Fruit fly (Drosophila melanogaster) whole organism, embryonic: ENCODE results near the gene hll.
A peak's percentile ranks its signal among the peaks of the same experiment; 100 is the strongest.

ENCODE experiments used
- Awh ChIP-seq: fragments of 200-800 bp; sonication (Bioruptor generic); IDR thresholded peaks from 2 replicates; pipeline ENCODE4, ENCODE4 v1.3.6; 2022; ENCODE audit warnings: missing biosample characterization, missing genetic modification characterization
- B-H1 ChIP-seq: fragments of 200-800 bp; sonication (Bioruptor generic); IDR thresholded peaks from 3 replicates; pipeline ENCODE4 v1.3.6; 2022; ENCODE audit warnings: missing biosample characterization, missing genetic modification characterization
- CG12236 ChIP-seq: fragments of 200-800 bp; sonication (Bioruptor generic); optimal IDR thresholded peaks from 2 replicates; lab custom pipeline; 2016; ENCODE audit warnings: missing biosample characterization, missing genetic modification characterization
- CG14667 ChIP-seq: fragments of 200-800 bp; sonication (Bioruptor generic); IDR thresholded peaks from 2 replicates; pipeline ENCODE4 v1.3.6; 2022; ENCODE audit warnings: missing biosample characterization, missing genetic modification characterization
- CG15601 ChIP-seq: fragments of 200-800 bp; sonication (Bioruptor generic); optimal IDR thresholded peaks from 3 replicates; lab custom pipeline; 2019; ENCODE audit warnings: missing biosample characterization, mild to moderate bottlenecking, missing genetic modification characterization, moderate library complexity
- CG17361 ChIP-seq: fragments of 200-800 bp; sonication (Bioruptor generic); IDR thresholded peaks from 3 replicates; pipeline ENCODE4 v1.3.6; 2022; ENCODE audit warnings: missing biosample characterization, missing genetic modification characterization
- CG17385 ChIP-seq: fragments of 200-800 bp; sonication (Bioruptor generic); optimal IDR thresholded peaks from 3 replicates; lab custom pipeline; 2018; ENCODE audit warnings: missing biosample characterization, mild to moderate bottlenecking, missing genetic modification characterization
- CG17802 ChIP-seq: fragments of 200-800 bp; sonication (Bioruptor generic); optimal IDR thresholded peaks from 2 replicates; lab custom pipeline; 2018; ENCODE audit warnings: missing biosample characterization, mild to moderate bottlenecking, missing genetic modification characterization, moderate library complexity
- CG31224 ChIP-seq: fragments of 200-800 bp; sonication (Bioruptor generic); IDR thresholded peaks from 2 replicates; pipeline ENCODE4 v1.3.6; 2022; ENCODE audit warnings: missing biosample characterization, missing genetic modification characterization
- CG3281 ChIP-seq: fragments of 200-800 bp; sonication (Bioruptor generic); optimal IDR thresholded peaks from 3 replicates; lab custom pipeline; 2017; ENCODE audit warnings: missing biosample characterization, mild to moderate bottlenecking, missing genetic modification characterization
- CG34376 ChIP-seq: fragments of 200-800 bp; sonication (Bioruptor generic); optimal IDR thresholded peaks from 2 replicates; lab custom pipeline; 2018; ENCODE audit warnings: missing biosample characterization, mild to moderate bottlenecking, missing genetic modification characterization
- CG4282 ChIP-seq: fragments of 200-800 bp; sonication (Bioruptor generic); optimal IDR thresholded peaks from 2 replicates; lab custom pipeline; 2016; ENCODE audit warnings: missing biosample characterization, missing genetic modification characterization
- CG6175 ChIP-seq: fragments of 200-800 bp; sonication (Bioruptor generic); IDR thresholded peaks from 3 replicates; pipeline ENCODE4 v1.3.6; 2022; ENCODE audit warnings: missing biosample characterization, missing genetic modification characterization
- CG7556 ChIP-seq: fragments of 200-800 bp; sonication (Bioruptor generic); optimal IDR thresholded peaks from 2 replicates; lab custom pipeline; 2017; ENCODE audit warnings: missing biosample characterization, mild to moderate bottlenecking, missing genetic modification characterization
- CG8290 ChIP-seq, 3 experiments: fragments of 200-800 bp; sonication (Bioruptor generic); optimal IDR thresholded peaks; 2 replicates each; lab custom pipeline; 2016 to 2019; ENCODE audit warnings: missing biosample characterization in 3 of 3, missing genetic modification characterization in 3 of 3, mild to moderate bottlenecking in 2 of 3, moderate library complexity in 1 of 3
- CG8359 ChIP-seq: fragments of 200-800 bp; sonication (Bioruptor generic); optimal IDR thresholded peaks from 2 replicates; lab custom pipeline; 2017; ENCODE audit warnings: missing biosample characterization, mild to moderate bottlenecking, missing genetic modification characterization, borderline replicate concordance
- CG8765 ChIP-seq: fragments of 200-800 bp; sonication (Bioruptor generic); IDR thresholded peaks from 2 replicates; pipeline ENCODE4 v1.3.6; 2022; ENCODE audit warnings: missing biosample characterization, missing genetic modification characterization
- CkIIα-i1 ChIP-seq: fragments of 200-800 bp; sonication (Bioruptor generic); IDR thresholded peaks from 2 replicates; pipeline ENCODE4 v1.3.6; 2022; ENCODE audit warnings: missing biosample characterization, missing genetic modification characterization
- Deaf1 ChIP-seq: fragments of 200-800 bp; optimal IDR thresholded peaks from 3 replicates; lab custom pipeline; 2019; ENCODE audit warnings: missing biosample characterization, mild to moderate bottlenecking, missing genetic modification characterization, moderate library complexity
- HLH3B ChIP-seq: fragments of 200-800 bp; sonication (Bioruptor generic); IDR thresholded peaks from 2 replicates; pipeline ENCODE4 v1.3.6; 2022; ENCODE audit warnings: missing biosample characterization, missing genetic modification characterization
- Lpt ChIP-seq: fragments of >200 bp; optimal IDR thresholded peaks from 2 replicates; lab custom pipeline; 2018; ENCODE audit warnings: missing biosample characterization, missing genetic modification characterization
- MBD-R2 ChIP-seq: fragments of 200-800 bp; sonication (Bioruptor generic); IDR thresholded peaks from 2 replicates; pipeline ENCODE4 v1.3.6; 2022; ENCODE audit warnings: missing biosample characterization, missing genetic modification characterization
- Oli ChIP-seq: fragments of 200-800 bp; sonication (Bioruptor generic); optimal IDR thresholded peaks from 2 replicates; lab custom pipeline; 2018; ENCODE audit warnings: missing biosample characterization, mild to moderate bottlenecking, missing genetic modification characterization, moderate library complexity
- PHDP ChIP-seq: fragments of 200-800 bp; sonication (Bioruptor generic); optimal IDR thresholded peaks from 3 replicates; lab custom pipeline; 2018; ENCODE audit warnings: missing biosample characterization, mild to moderate bottlenecking, missing genetic modification characterization, moderate library complexity
- Sox102F ChIP-seq: fragments of 200-800 bp; sonication (Bioruptor generic); optimal IDR thresholded peaks from 2 replicates; lab custom pipeline; 2018; ENCODE audit warnings: missing biosample characterization, mild to moderate bottlenecking, missing genetic modification characterization, moderate library complexity
- Spps ChIP-seq: fragments of 200-800 bp; sonication (Bioruptor generic); optimal IDR thresholded peaks from 2 replicates; lab custom pipeline; 2018; ENCODE audit warnings: missing biosample characterization, mild to moderate bottlenecking, missing genetic modification characterization
- ap ChIP-seq: fragments of 200-800 bp; sonication (Bioruptor generic); IDR thresholded peaks from 2 replicates; pipeline ENCODE4 v1.3.6; 2022; ENCODE audit warnings: missing biosample characterization, missing genetic modification characterization
- az2 ChIP-seq: fragments of 200-800 bp; sonication (Bioruptor generic); optimal IDR thresholded peaks from 3 replicates; lab custom pipeline; 2016; ENCODE audit warnings: missing biosample characterization, missing genetic modification characterization
- bbx ChIP-seq: fragments of 200-800 bp; sonication (Bioruptor generic); IDR thresholded peaks from 2 replicates; pipeline ENCODE4 v1.3.6; 2022; ENCODE audit warnings: missing biosample characterization, missing genetic modification characterization; ENCODE audit not compliant: partially characterized antibody
- cas ChIP-seq: fragments of 200-800 bp; sonication (Bioruptor generic); IDR thresholded peaks from 2 replicates; pipeline ENCODE4 v1.3.6; 2022; ENCODE audit warnings: missing biosample characterization, missing genetic modification characterization
- dpn ChIP-seq, 2 experiments: fragments of 200-800 bp; sonication (Bioruptor generic); optimal IDR thresholded peaks; 3 replicates each; lab custom pipeline; 2016; ENCODE audit warnings: missing biosample characterization in 2 of 2, missing genetic modification characterization in 2 of 2
- eyg ChIP-seq: fragments of 200-800 bp; sonication (Bioruptor generic); optimal IDR thresholded peaks from 3 replicates; lab custom pipeline; 2016; ENCODE audit warnings: missing biosample characterization, missing genetic modification characterization
- gcm2 ChIP-seq: fragments of 200-800 bp; sonication (Bioruptor generic); optimal IDR thresholded peaks from 2 replicates; lab custom pipeline; 2016; ENCODE audit warnings: missing biosample characterization, missing genetic modification characterization
- ham ChIP-seq: fragments of 200-800 bp; sonication (Bioruptor generic); IDR thresholded peaks from 2 replicates; pipeline ENCODE4 v1.3.6; 2022; ENCODE audit warnings: missing biosample characterization, missing genetic modification characterization
- hb ChIP-seq: fragments of 200-800 bp; sonication (Bioruptor generic); IDR thresholded peaks from 3 replicates; pipeline ENCODE4 v1.3.6; 2022; ENCODE audit warnings: missing biosample characterization, missing genetic modification characterization; ENCODE audit not compliant: partially characterized antibody
- hkb ChIP-seq, 2 experiments: fragments of 200-800 bp in 1 of 2; fragments of >200 bp in 1 of 2; sonication (Bioruptor generic) in 1 of 2; IDR thresholded peaks in 1 of 2; optimal IDR thresholded peaks in 1 of 2; 2 replicates each; pipeline versions ENCODE4 v1.3.6 to Lab custom; 2017 to 2022; ENCODE audit warnings: missing biosample characterization in 1 of 2, missing genetic modification characterization in 1 of 2
- kay ChIP-seq: fragments of 200-800 bp; sonication (Bioruptor generic); optimal IDR thresholded peaks from 2 replicates; lab custom pipeline; 2016; ENCODE audit warnings: missing biosample characterization, missing genetic modification characterization
- lab ChIP-seq: fragments of 200-800 bp; sonication (Bioruptor generic); optimal IDR thresholded peaks from 3 replicates; lab custom pipeline; 2017; ENCODE audit warnings: missing biosample characterization, missing genetic modification characterization, mild to moderate bottlenecking, moderate library complexity, missing genetic modification reagents
- lola ChIP-seq, 3 experiments: fragments of >200 bp in 2 of 3; fragments of 200-800 bp in 1 of 3; sonication (Bioruptor generic) in 1 of 3; optimal IDR thresholded peaks; 2 replicates each; lab custom pipeline; 2017 to 2019; ENCODE audit warnings: missing biosample characterization in 3 of 3, missing genetic modification characterization in 3 of 3, mild to moderate bottlenecking in 1 of 3, moderate library complexity in 1 of 3
- sc ChIP-seq, 3 experiments: fragments of >200 bp in 2 of 3; fragments of 200-800 bp in 1 of 3; sonication (Bioruptor generic) in 1 of 3; optimal IDR thresholded peaks; 2 replicates in 2 of 3; 3 replicates in 1 of 3; lab custom pipeline; 2017; ENCODE audit warnings: mild to moderate bottlenecking in 1 of 3, missing biosample characterization in 1 of 3, missing genetic modification characterization in 1 of 3, missing genetic modification reagents in 1 of 3
- sd ChIP-seq: fragments of 200-800 bp; sonication (Bioruptor generic); optimal IDR thresholded peaks from 3 replicates; lab custom pipeline; 2018; ENCODE audit warnings: missing biosample characterization, mild to moderate bottlenecking, missing genetic modification characterization, moderate library complexity
- tin ChIP-seq: fragments of 200-800 bp; sonication (Bioruptor generic); optimal IDR thresholded peaks from 3 replicates; lab custom pipeline; 2016; ENCODE audit warnings: missing biosample characterization, missing genetic modification characterization
- tio ChIP-seq: fragments of 200-800 bp; sonication (Bioruptor generic); optimal IDR thresholded peaks from 2 replicates; lab custom pipeline; 2017; ENCODE audit warnings: missing biosample characterization, missing genetic modification characterization, inconsistent platforms
- trem ChIP-seq: fragments of 200-800 bp; optimal IDR thresholded peaks from 3 replicates; lab custom pipeline; 2019; ENCODE audit warnings: missing biosample characterization, mild to moderate bottlenecking, missing genetic modification characterization, moderate library complexity
- tx ChIP-seq: fragments of 200-800 bp; sonication (Bioruptor generic); optimal IDR thresholded peaks from 2 replicates; lab custom pipeline; 2016; ENCODE audit warnings: missing biosample characterization, missing genetic modification characterization
- vfl ChIP-seq: fragments of 200-800 bp; sonication (Bioruptor generic); optimal IDR thresholded peaks from 2 replicates; lab custom pipeline; 2016; ENCODE audit warnings: missing biosample characterization, missing genetic modification characterization
- vvl ChIP-seq: fragments of 200-800 bp; sonication (Bioruptor generic); IDR thresholded peaks from 2 replicates; pipeline ENCODE4 v1.3.6; 2022; ENCODE audit warnings: missing biosample characterization, missing genetic modification characterization
- zen ChIP-seq: fragments of 200-800 bp; sonication (Bioruptor generic); optimal IDR thresholded peaks from 3 replicates; lab custom pipeline; 2018; ENCODE audit warnings: missing biosample characterization, mild to moderate bottlenecking, missing genetic modification characterization, moderate library complexity

Gene hll

DNA sequence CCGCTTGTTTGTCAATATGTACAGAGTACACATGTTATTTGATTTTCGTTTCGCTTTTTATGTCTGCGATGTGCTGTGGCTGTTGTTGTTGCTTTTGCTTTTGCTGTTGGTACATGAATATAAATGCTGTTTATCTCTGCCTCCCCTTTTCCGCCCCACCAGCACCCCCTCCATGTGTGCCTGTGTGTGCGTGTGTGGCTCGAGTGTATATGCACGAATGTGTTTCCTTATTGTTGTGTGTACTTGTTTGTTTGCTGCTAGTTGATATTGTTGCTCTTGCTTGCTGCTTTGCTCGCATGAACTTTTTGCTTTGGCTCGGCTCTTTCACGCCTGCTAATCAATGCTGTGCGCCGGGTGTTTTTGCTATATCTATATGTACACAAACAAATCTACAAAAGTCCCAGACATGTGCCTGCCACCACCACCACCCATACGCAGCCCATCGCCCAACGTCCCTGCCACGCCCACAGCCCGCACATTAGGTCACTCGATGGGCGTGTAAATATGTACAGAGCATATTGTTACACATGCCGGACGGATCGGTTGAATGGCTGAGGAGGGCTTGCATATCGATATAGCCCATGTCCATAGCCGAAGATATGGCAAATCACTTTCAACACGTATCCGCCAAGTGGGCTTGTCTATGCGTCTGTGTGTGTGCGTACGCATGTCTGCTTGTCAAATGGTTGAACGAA, 2.6 kb upstream of the hll start (continued):
- TF ChIP-seq vvl (GFP tag; lab: Robert Waterston, UW) (peak; percentile 98), tin (peak; percentile 95), hkb (optimal IDR thresholded peaks at IDR 0.05; lab: Kevin White, UChicago) (no peak), hkb (GFP tag; IDR thresholded peaks at IDR 0.05; lab: Robert Waterston, UW) (peak; percentile 99), CG31224 (GFP tag; lab: Robert Waterston, UW) (peak; percentile 99), CG15601 (tag; lab: Kevin White, UChicago) (peak; percentile 99), PHDP (tag; lab: Kevin White, UChicago) (peak; percentile 99), az2 (GFP tag; lab: Kevin White, UChicago) (peak; percentile 90), CG8765 (peak; percentile 87), Lpt (GFP tag; lab: Kevin White, UChicago) (no peak), trem (tag; lab: Kevin White, UChicago) (peak; percentile 93), CG3281 (GFP tag; lab: Kevin White, UChicago) (peak; percentile 99), vfl (peak; percentile 95), CG12236 (peak; percentile 100), ham (GFP tag; lab: Robert Waterston, UW) (peak; percentile 84; the same call in 1 of the 2 replicates), bbx (GFP tag; lab: Robert Waterston, UW) (no peak), ap (GFP tag; lab: Robert Waterston, UW) (peak; percentile 98), gcm2 (GFP tag; lab: Kevin White, UChicago) (peak; percentile 99), sc (optimal IDR thresholded peaks at IDR 0.05; lab: Kevin White, UChicago) (no peak), sc (GFP tag; optimal IDR thresholded peaks at IDR 0.05; lab: Kevin White, UChicago) (peak; percentile 100), CG7556 (GFP tag; lab: Kevin White, UChicago) (peak; percentile 99), CG14667 (GFP tag; lab: Robert Waterston, UW) (peak; percentile 92), CG8290 (GFP tag; optimal IDR thresholded peaks at IDR 0.05; lab: Kevin White, UChicago) (peak; percentile 100), CG8290 (tag; optimal IDR thresholded peaks at IDR 0.05; lab: Kevin White, UChicago) (peak; percentile 100), tio (GFP tag; lab: Kevin White, UChicago) (peak; percentile 99), Spps (tag; lab: Kevin White, UChicago) (peak; percentile 99), B-H1 (peak; percentile 98), CG17385 (GFP tag; lab: Kevin White, UChicago) (peak; percentile 97), tx (peak; percentile 97), CkIIα-i1 (GFP tag; lab: Robert Waterston, UW) (peak; percentile 98), hb (peak; percentile 51; the same call in 1 of the 3 replicates), eyg (peak; percentile 100), CG4282 (GFP tag; lab: Kevin White, UChicago) (peak; percentile 98), HLH3B (GFP tag; lab: Robert Waterston, UW) (peak; percentile 99), Awh (peak; percentile 100), sd (peak; percentile 98), zen (tag; lab: Kevin White, UChicago) (peak; percentile 95), CG8359 (GFP tag; lab: Kevin White, UChicago) (peak; percentile 97), Deaf1 (tag; lab: Kevin White, UChicago) (peak; percentile 84), dpn (GFP tag; optimal IDR thresholded peaks at IDR 0.05; lab: Kevin White, UChicago) (peak; percentile 96 to 99), CG17802 (tag; lab: Kevin White, UChicago) (peak; percentile 94), CG6175 (peak; percentile 96), lola (GFP tag; optimal IDR thresholded peaks at IDR 0.05; lab: Kevin White, UChicago) (peak in 1 of 3 experiments; percentile 98), Oli (peak; percentile 94), CG34376 (GFP tag; lab: Kevin White, UChicago) (peak; percentile 99), lab (GFP tag; lab: Kevin White, UChicago) (peak; percentile 100), cas (GFP tag; lab: Robert Waterston, UW) (peak; percentile 95), Sox102F (GFP tag; lab: Kevin White, UChicago) (peak; percentile 99), CG17361 (GFP tag; lab: Robert Waterston, UW) (peak; percentile 94), MBD-R2 (GFP tag; lab: Robert Waterston, UW) (peak; percentile 96), kay (GFP tag; lab: Kevin White, UChicago) (peak; percentile 99)
